Fruit fly (Drosophila melanogaster): Measurements from ENCODE around the gene Eh.

DNA sequence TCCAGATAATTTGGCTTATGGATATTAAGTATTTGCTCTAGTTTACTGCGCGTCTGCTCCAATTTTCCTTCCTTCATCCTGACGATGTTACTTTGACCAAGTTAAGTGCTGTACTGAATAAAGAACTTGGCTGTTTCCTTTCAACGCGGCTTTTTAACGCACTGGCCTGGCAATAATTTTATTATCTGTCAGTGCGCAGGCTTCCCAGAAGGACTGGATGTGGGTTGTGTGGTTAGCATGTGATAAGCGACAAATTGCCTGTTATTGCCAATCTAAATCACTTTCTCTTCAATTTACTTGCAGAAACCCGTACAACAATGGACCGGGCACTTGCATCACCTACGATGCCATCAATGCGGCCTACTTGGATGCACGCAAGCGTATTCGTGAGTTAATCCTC lies 8.0 kb downstream of the Eh start, which contains the start of gene CG14331:
- TF ChIP-seq CG8478 (optimal IDR thresholded peaks at IDR 0.05), result no peak
- TF ChIP-seq CTCF (optimal IDR thresholded peaks at IDR 0.05), result no peak

All from S2 (cell line).